Fruit fly (Drosophila melanogaster): Measurements from ENCODE around the gene pcx.

DNA sequence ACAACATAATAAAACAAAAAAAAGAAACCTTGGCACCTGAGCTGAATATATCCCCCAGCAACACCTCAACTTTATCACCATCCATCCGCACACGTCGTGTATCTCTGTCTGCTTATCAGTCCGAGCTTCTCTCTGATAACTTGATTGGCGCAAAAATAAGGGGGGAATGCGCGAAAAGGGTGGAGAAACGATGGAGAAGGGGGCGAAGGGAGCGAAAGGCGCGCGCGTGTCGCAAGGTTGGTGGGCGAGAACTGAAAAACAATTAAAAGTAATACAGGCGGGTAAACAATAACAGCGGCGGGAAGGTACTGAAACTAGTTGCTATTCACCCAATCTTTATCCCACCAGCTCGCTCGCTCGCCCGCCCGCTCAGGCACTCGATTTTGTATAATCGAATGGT, 61.2 kb downstream of the pcx start:
- TF ChIP-seq Dll (optimal IDR thresholded peaks at IDR 0.05) = no peak
- no peak for TF ChIP-seq psq (optimal IDR thresholded peaks at IDR 0.05)

All from whole organism.